Fruit fly (Drosophila melanogaster): ENCODE measurements around the gene CG5758.

DNA sequence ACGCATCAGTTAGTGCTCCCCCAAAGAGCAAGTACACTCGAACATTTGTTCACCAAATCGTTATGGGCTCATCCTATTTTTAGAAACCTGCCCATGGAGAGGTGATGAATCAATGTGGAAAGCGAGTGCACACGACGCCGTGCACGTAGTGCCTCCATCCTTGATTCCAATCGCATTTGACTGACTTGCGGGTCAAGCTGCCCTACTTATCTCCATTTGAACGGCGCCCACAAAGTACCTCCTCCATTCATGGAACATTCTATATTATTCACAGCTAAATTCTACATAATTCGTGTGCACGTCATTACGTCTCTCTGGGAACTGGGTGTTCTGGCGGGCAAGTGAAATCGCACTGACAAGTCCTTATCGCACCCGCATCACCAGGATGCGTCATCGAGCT lies 23.4 kb downstream of the CG5758 start:
- TF ChIP-seq psq (optimal IDR thresholded peaks at IDR 0.05) (no peak), ttk (optimal IDR thresholded peaks at IDR 0.05) (no peak), insv (optimal IDR thresholded peaks at IDR 0.05) (no peak)

All from Kc167 (cell line).